Worm (Caenorhabditis elegans) whole organism, late embryonic: Measurements from ENCODE around the gene fmo-4.

ENCODE experiments used
- C08G9.2 ChIP-seq: sonication (generic microtip); optimal IDR thresholded peaks from 2 replicates; lab custom pipeline; 2016; ENCODE audit warnings: mild to moderate bottlenecking, missing genetic modification characterization, moderate library complexity, missing compliant biosample characterization
- ceh-22 ChIP-seq: sonication (generic microtip); optimal IDR thresholded peaks from 2 replicates; lab custom pipeline; 2017; ENCODE audit warnings: missing biosample characterization, missing genetic modification characterization
- ceh-31 ChIP-seq: sonication (generic microtip); optimal IDR thresholded peaks from 2 replicates; lab custom pipeline; 2016; ENCODE audit warnings: missing genetic modification characterization, missing compliant biosample characterization
- dmd-4 ChIP-seq: sonication (generic microtip); optimal IDR thresholded peaks from 2 replicates; lab custom pipeline; 2016; ENCODE audit warnings: borderline replicate concordance, missing genetic modification characterization, missing compliant biosample characterization
- ets-4 ChIP-seq: sonication (generic microtip); optimal IDR thresholded peaks from 2 replicates; lab custom pipeline; 2016; ENCODE audit warnings: missing genetic modification characterization, missing compliant biosample characterization
- hlh-13 ChIP-seq: fragments of 200-800 bp; sonication (Bioruptor generic); optimal IDR thresholded peaks from 2 replicates; lab custom pipeline; 2018; ENCODE audit warnings: mild to moderate bottlenecking, missing genetic modification characterization, missing compliant biosample characterization
- hlh-30 ChIP-seq: sonication (generic microtip); optimal IDR thresholded peaks from 2 replicates; lab custom pipeline; 2017; ENCODE audit warnings: antibody characterized with exemption, missing genetic modification characterization, missing compliant biosample characterization; ENCODE audit not compliant: insufficient read depth
- nhr-11 ChIP-seq: fragments of 150-350 bp; optimal IDR thresholded peaks from 2 replicates; lab custom pipeline; 2014; ENCODE audit warnings: missing biosample characterization, missing genetic modification characterization
- odd-2 ChIP-seq: sonication (generic microtip); optimal IDR thresholded peaks from 2 replicates; lab custom pipeline; 2017; ENCODE audit warnings: antibody characterized with exemption, mild to moderate bottlenecking, missing genetic modification characterization, missing compliant biosample characterization
- pag-3 ChIP-seq: sonication (generic microtip); optimal IDR thresholded peaks from 2 replicates; lab custom pipeline; 2016; ENCODE audit warnings: missing compliant biosample characterization, missing genetic modification characterization, borderline replicate concordance
- pax-1 ChIP-seq: fragments of 150-350 bp; optimal IDR thresholded peaks from 2 replicates; lab custom pipeline; 2014; ENCODE audit warnings: missing biosample characterization, missing genetic modification characterization
- pqm-1 ChIP-seq: sonication (generic microtip); optimal IDR thresholded peaks from 2 replicates; lab custom pipeline; 2016; ENCODE audit warnings: missing genetic modification characterization, missing compliant biosample characterization
- pros-1 ChIP-seq: fragments of 150-350 bp; optimal IDR thresholded peaks from 2 replicates; lab custom pipeline; 2014; ENCODE audit warnings: missing biosample characterization, missing genetic modification reagents, missing genetic modification characterization
- rnt-1 ChIP-seq: sonication (generic microtip); optimal IDR thresholded peaks from 2 replicates; lab custom pipeline; 2016; ENCODE audit warnings: missing genetic modification characterization, missing compliant biosample characterization

- TF ChIP-seq hlh-13 (GFP tag; lab: Kevin White, UChicago) = no peak
- no peak for TF ChIP-seq pax-1
- no peak for TF ChIP-seq rnt-1 (tag; lab: Kevin White, UChicago)
- no peak for TF ChIP-seq pag-3 (tag; lab: Kevin White, UChicago)
- TF ChIP-seq C08G9.2 (tag; lab: Kevin White, UChicago) = no peak
- no peak for TF ChIP-seq ceh-22 (tag; lab: Kevin White, UChicago)
- no peak for TF ChIP-seq ets-4 (tag; lab: Kevin White, UChicago)
- no peak for TF ChIP-seq ceh-31 (tag; lab: Kevin White, UChicago)
- no peak for TF ChIP-seq hlh-30 (tag; lab: Kevin White, UChicago)
- TF ChIP-seq nhr-11 (tag; lab: Kevin White, UChicago) = no peak
- no peak for TF ChIP-seq dmd-4 (tag; lab: Kevin White, UChicago)
- TF ChIP-seq odd-2 (tag; lab: Kevin White, UChicago) = no peak
- no peak for TF ChIP-seq pqm-1 (tag; lab: Kevin White, UChicago)
- no peak for TF ChIP-seq pros-1
Observed at ce11 chrV:13645848-13646578, 39.5 kb upstream of the fmo-4 start.
